Worm (Caenorhabditis elegans) whole organism, young adult: ENCODE results near the gene ZK512.2.
A peak's percentile ranks its signal among the peaks of the same experiment; 100 is the strongest.

Experiments
- B0019.2 ChIP-seq: fragments of 200-800 bp; sonication (Bioruptor generic); conservative IDR thresholded peaks from 2 replicates; pipeline ENCODE4 v1.3.6; 2022; ENCODE audit warnings: missing genetic modification reagents, missing genetic modification characterization, missing compliant biosample characterization
- B0336.3 ChIP-seq: fragments of 200-800 bp; sonication (Bioruptor generic); IDR thresholded peaks from 2 replicates; pipeline ENCODE4 v1.3.6; 2022; ENCODE audit warnings: missing genetic modification characterization, missing compliant biosample characterization
- D2030.7 ChIP-seq: fragments of 200-800 bp; sonication (Bioruptor generic); IDR thresholded peaks from 2 replicates; pipeline ENCODE4 v1.3.6; 2022; ENCODE audit warnings: missing genetic modification reagents, missing genetic modification characterization, missing compliant biosample characterization
- F37B4.10 ChIP-seq: fragments of 200-800 bp; sonication (Bioruptor generic); IDR thresholded peaks from 2 replicates; pipeline ENCODE4 v1.3.6; 2022; ENCODE audit warnings: missing genetic modification characterization, missing compliant biosample characterization
- F39B2.1 ChIP-seq: fragments of 200-800 bp; sonication (Bioruptor generic); IDR thresholded peaks from 2 replicates; pipeline ENCODE4 v1.3.6; 2022; ENCODE audit warnings: missing genetic modification reagents, missing genetic modification characterization, missing compliant biosample characterization
- F55B11.4 ChIP-seq: sonication (generic microtip); optimal IDR thresholded peaks from 2 replicates; lab custom pipeline; 2016; ENCODE audit warnings: missing compliant biosample characterization, missing genetic modification characterization, borderline replicate concordance; ENCODE audit not compliant: insufficient read depth
- K12H6.12 ChIP-seq: fragments of 200-800 bp; sonication (Bioruptor generic); optimal IDR thresholded peaks from 2 replicates; lab custom pipeline; 2018; ENCODE audit warnings: mild to moderate bottlenecking, missing genetic modification characterization, missing compliant biosample characterization
- akir-1 ChIP-seq: fragments of 200-800 bp; sonication (Bioruptor generic); optimal IDR thresholded peaks from 2 replicates; lab custom pipeline; 2018; ENCODE audit warnings: mild to moderate bottlenecking, missing genetic modification characterization, moderate library complexity, missing compliant biosample characterization
- cebp-1 ChIP-seq, 2 experiments: fragments of 200-800 bp in 1 of 2; sonication (Bioruptor generic) in 1 of 2; sonication (generic microtip) in 1 of 2; IDR thresholded peaks in 1 of 2; optimal IDR thresholded peaks in 1 of 2; 2 replicates each; pipeline versions ENCODE4 v1.3.6 to Lab custom; 2017 to 2022; ENCODE audit warnings: missing compliant biosample characterization in 2 of 2, missing genetic modification characterization in 2 of 2, mild to moderate bottlenecking in 1 of 2, missing genetic modification reagents in 1 of 2, moderate library complexity in 1 of 2
- ceh-100 ChIP-seq: fragments of 200-800 bp; sonication (Bioruptor generic); IDR thresholded peaks from 2 replicates; pipeline ENCODE4 v1.3.6; 2022; ENCODE audit warnings: missing genetic modification reagents, missing genetic modification characterization, missing compliant biosample characterization
- ceh-58 ChIP-seq: fragments of 200-800 bp; sonication (Bioruptor generic); IDR thresholded peaks from 2 replicates; pipeline ENCODE4 v1.3.6; 2022; ENCODE audit warnings: missing genetic modification characterization, missing compliant biosample characterization
- ceh-91 ChIP-seq: fragments of 200-800 bp; sonication (Bioruptor generic); IDR thresholded peaks from 2 replicates; pipeline ENCODE4 v1.3.6; 2022; ENCODE audit warnings: missing genetic modification reagents, missing genetic modification characterization, missing compliant biosample characterization
- efl-1 ChIP-seq: fragments of 150-350 bp; optimal IDR thresholded peaks from 2 replicates; lab custom pipeline; 2014; ENCODE audit warnings: missing biosample characterization, missing genetic modification reagents, missing genetic modification characterization
- egl-18 ChIP-seq: fragments of 200-800 bp; sonication (Bioruptor generic); IDR thresholded peaks from 2 replicates; pipeline ENCODE4 v1.3.6; 2022; ENCODE audit warnings: missing genetic modification reagents, missing genetic modification characterization, missing compliant biosample characterization
- egrh-3 ChIP-seq: fragments of 200-800 bp; sonication (Bioruptor generic); IDR thresholded peaks from 2 replicates; pipeline ENCODE4 v1.3.6; 2022; ENCODE audit warnings: missing genetic modification reagents, missing genetic modification characterization, missing compliant biosample characterization
- gei-17 ChIP-seq: fragments of 200-800 bp; sonication (Bioruptor generic); optimal IDR thresholded peaks from 2 replicates; lab custom pipeline; 2018; ENCODE audit warnings: mild to moderate bottlenecking, missing genetic modification characterization, missing compliant biosample characterization
- hlh-12 ChIP-seq: sonication (generic microtip); optimal IDR thresholded peaks from 2 replicates; lab custom pipeline; 2016; ENCODE audit warnings: missing genetic modification characterization, missing compliant biosample characterization
- let-607 ChIP-seq, 2 experiments: fragments of 200-800 bp in 1 of 2; sonication (Bioruptor generic) in 1 of 2; sonication (generic microtip) in 1 of 2; optimal IDR thresholded peaks; 2 replicates each; lab custom pipeline; 2016 to 2018; ENCODE audit warnings: mild to moderate bottlenecking in 2 of 2, missing compliant biosample characterization in 2 of 2, missing genetic modification characterization in 2 of 2, moderate library complexity in 2 of 2, missing genotype in 1 of 2
- lin-35 ChIP-seq, 3 experiments: fragments of 150-350 bp in 2 of 3; sonication (generic microtip) in 1 of 3; optimal IDR thresholded peaks; 2 replicates each; lab custom pipeline; 2014 to 2018; ENCODE audit warnings: missing biosample characterization in 3 of 3, missing genetic modification characterization in 3 of 3, missing genetic modification reagents in 3 of 3
- lin-54 ChIP-seq: fragments of 200-800 bp; sonication (Bioruptor generic); optimal IDR thresholded peaks from 2 replicates; lab custom pipeline; 2018; ENCODE audit warnings: mild to moderate bottlenecking, missing genetic modification characterization, missing compliant biosample characterization
- madf-3 ChIP-seq: fragments of 200-800 bp; sonication (Bioruptor generic); IDR thresholded peaks from 2 replicates; pipeline ENCODE4 v1.3.6; 2022; ENCODE audit warnings: missing genetic modification reagents, missing genetic modification characterization, missing compliant biosample characterization
- madf-6 ChIP-seq: fragments of 200-800 bp; sonication (Bioruptor generic); IDR thresholded peaks from 2 replicates; pipeline ENCODE4 v1.3.6; 2022; ENCODE audit warnings: missing genetic modification reagents, missing genetic modification characterization, missing compliant biosample characterization
- madf-8 ChIP-seq: fragments of 200-800 bp; sonication (Bioruptor generic); conservative IDR thresholded peaks from 2 replicates; pipeline ENCODE4 v1.3.6; 2022; ENCODE audit warnings: missing genetic modification reagents, missing genetic modification characterization, missing compliant biosample characterization
- mcd-1 ChIP-seq: fragments of 200-800 bp; sonication (Bioruptor generic); IDR thresholded peaks from 2 replicates; pipeline ENCODE4 v1.3.6; 2022; ENCODE audit warnings: missing genetic modification reagents, missing genetic modification characterization, missing compliant biosample characterization
- mel-28 ChIP-seq: sonication (generic microtip); optimal IDR thresholded peaks from 2 replicates; lab custom pipeline; 2016; ENCODE audit warnings: borderline replicate concordance, mild to moderate bottlenecking, missing genetic modification characterization, missing compliant biosample characterization
- nfya-1 ChIP-seq: sonication (generic microtip); optimal IDR thresholded peaks from 2 replicates; lab custom pipeline; 2017; ENCODE audit warnings: antibody characterized with exemption, missing compliant biosample characterization, missing genetic modification characterization, borderline replicate concordance; ENCODE audit not compliant: insufficient read depth
- rcor-1 ChIP-seq: fragments of 200-800 bp; sonication (Bioruptor generic); IDR thresholded peaks from 2 replicates; pipeline ENCODE4 v1.3.6; 2022; ENCODE audit warnings: missing genetic modification reagents, missing genetic modification characterization, missing compliant biosample characterization
- snpc-1.3 ChIP-seq: sonication (generic microtip); optimal IDR thresholded peaks from 2 replicates; lab custom pipeline; 2017; ENCODE audit warnings: missing genetic modification characterization, mild to moderate bottlenecking, missing compliant biosample characterization, antibody characterized with exemption, moderate library complexity, missing genotype, missing genetic modification reagents; ENCODE audit not compliant: insufficient read depth
- sptf-2 ChIP-seq: fragments of 200-800 bp; sonication (Bioruptor generic); optimal IDR thresholded peaks from 2 replicates; lab custom pipeline; 2018; ENCODE audit warnings: mild to moderate bottlenecking, missing genetic modification characterization, missing compliant biosample characterization
- tbp1 ChIP-seq: fragments of 200-800 bp; sonication (Bioruptor generic); optimal IDR thresholded peaks from 2 replicates; lab custom pipeline; 2018; ENCODE audit warnings: mild to moderate bottlenecking, missing genetic modification characterization, missing compliant biosample characterization
- xnd-1 ChIP-seq: sonication (generic microtip); optimal IDR thresholded peaks from 2 replicates; lab custom pipeline; 2016; ENCODE audit warnings: missing genotype, missing genetic modification reagents, missing genetic modification characterization, missing compliant biosample characterization
- ztf-28 ChIP-seq: fragments of 200-800 bp; sonication (Bioruptor generic); IDR thresholded peaks from 2 replicates; pipeline ENCODE4 v1.3.6; 2022; ENCODE audit warnings: missing genetic modification reagents, missing genetic modification characterization, missing compliant biosample characterization
- ztf-6 ChIP-seq: fragments of 200-800 bp; sonication (Bioruptor generic); IDR thresholded peaks from 2 replicates; pipeline ENCODE4 v1.3.6; 2022; ENCODE audit warnings: missing genetic modification reagents, missing genetic modification characterization, missing compliant biosample characterization

Gene ZK512.2

DNA sequence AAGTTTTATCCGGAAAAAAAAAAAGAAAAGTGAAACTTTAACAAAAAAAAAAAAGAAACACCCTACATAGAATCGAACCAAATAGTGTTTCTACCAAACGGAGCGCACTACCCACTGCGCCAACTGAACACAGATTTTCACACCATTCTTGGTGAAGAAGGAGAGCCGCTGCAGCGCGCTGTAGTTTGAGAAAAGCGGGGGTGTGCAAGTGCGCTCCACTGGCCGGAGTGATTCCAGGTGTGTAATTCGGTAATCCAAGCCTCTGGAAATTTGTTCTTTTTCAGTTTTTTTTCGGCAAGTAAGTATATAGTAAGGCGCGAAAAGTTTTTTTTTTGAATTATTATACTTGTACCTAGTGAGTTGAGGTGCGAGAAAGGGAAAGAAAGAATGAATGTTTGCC lies 33.7 kb downstream of the ZK512.2 start (continued):
- TF ChIP-seq B0019.2 (GFP tag; lab: Robert Waterston, UW) (peak; percentile 23; the same call in 1 of the 2 replicates), madf-8 (peak; percentile 29; the same call in 1 of the 2 replicates)

DNA sequence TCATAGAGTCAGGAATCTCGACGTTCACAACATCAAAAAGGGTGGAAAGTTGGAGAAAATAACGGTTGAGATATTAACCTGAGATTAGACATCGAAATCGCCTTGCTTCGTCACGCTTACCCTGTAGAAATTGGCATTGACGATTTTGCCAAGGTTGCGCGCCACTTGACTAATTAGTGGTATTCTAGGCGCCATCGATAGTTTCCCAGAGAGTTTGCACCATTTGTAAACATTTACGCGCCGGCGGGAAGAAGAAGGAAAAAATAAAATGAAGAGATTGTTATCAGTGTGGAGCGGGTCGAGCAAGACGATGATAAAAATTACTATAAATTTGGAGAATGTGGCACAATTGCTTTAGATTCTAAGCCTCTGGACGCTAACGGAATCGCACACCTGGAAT lies 34.3 kb downstream of the ZK512.2 start:
- no peak for TF ChIP-seq lin-54 (GFP tag; lab: Kevin White, UChicago)
- TF ChIP-seq rcor-1, result 0 out of 2 replicates have a peak, but pooled peaks have one; percentile 10
- TF ChIP-seq madf-3 (GFP tag; lab: Robert Waterston, UW), result no peak
- TF ChIP-seq tbp1 (GFP tag; lab: Kevin White, UChicago), result no peak
- TF ChIP-seq gei-17, result no peak
- TF ChIP-seq efl-1, result peak; percentile 62
- TF ChIP-seq cebp-1 (GFP tag; IDR thresholded peaks at IDR 0.05; lab: Robert Waterston, UW), result no peak
- TF ChIP-seq cebp-1 (tag; optimal IDR thresholded peaks at IDR 0.05; lab: Kevin White, UChicago), result no peak
- TF ChIP-seq hlh-12 (tag; lab: Kevin White, UChicago), result no peak
- no peak for TF ChIP-seq F39B2.1 (GFP tag; lab: Robert Waterston, UW)
- TF ChIP-seq mel-28 (tag; lab: Kevin White, UChicago), result no peak
- TF ChIP-seq ztf-28, result no peak
- no peak for TF ChIP-seq snpc-1.3 (tag; lab: Kevin White, UChicago)
- no peak for TF ChIP-seq sptf-2 (GFP tag; lab: Kevin White, UChicago)
- no peak for TF ChIP-seq let-607 (tag; optimal IDR thresholded peaks at IDR 0.05; lab: Kevin White, UChicago)
- no peak for TF ChIP-seq B0336.3 (GFP tag; lab: Robert Waterston, UW)
- TF ChIP-seq F37B4.10 (GFP tag; lab: Robert Waterston, UW), result no peak
- TF ChIP-seq akir-1 (GFP tag; lab: Kevin White, UChicago), result no peak
- no peak for TF ChIP-seq ztf-6
- no peak for TF ChIP-seq egrh-3 (GFP tag; lab: Robert Waterston, UW)
- TF ChIP-seq madf-8, result peak; percentile 4; the same call in 1 of the 2 replicates
- TF ChIP-seq D2030.7 (GFP tag; lab: Robert Waterston, UW), result no peak
- TF ChIP-seq ceh-100 (GFP tag; lab: Robert Waterston, UW), result no peak
- TF ChIP-seq egl-18 (GFP tag; lab: Robert Waterston, UW), result no peak
- no peak for TF ChIP-seq mcd-1 (GFP tag; lab: Robert Waterston, UW)
- TF ChIP-seq nfya-1 (tag; lab: Kevin White, UChicago), result no peak
- TF ChIP-seq ceh-58 (GFP tag; lab: Robert Waterston, UW), result no peak
- TF ChIP-seq xnd-1 (tag; lab: Kevin White, UChicago), result peak; percentile 42
- TF ChIP-seq F55B11.4 (tag; lab: Kevin White, UChicago), result no peak
- TF ChIP-seq madf-6 (GFP tag; lab: Robert Waterston, UW), result peak; percentile 77

DNA sequence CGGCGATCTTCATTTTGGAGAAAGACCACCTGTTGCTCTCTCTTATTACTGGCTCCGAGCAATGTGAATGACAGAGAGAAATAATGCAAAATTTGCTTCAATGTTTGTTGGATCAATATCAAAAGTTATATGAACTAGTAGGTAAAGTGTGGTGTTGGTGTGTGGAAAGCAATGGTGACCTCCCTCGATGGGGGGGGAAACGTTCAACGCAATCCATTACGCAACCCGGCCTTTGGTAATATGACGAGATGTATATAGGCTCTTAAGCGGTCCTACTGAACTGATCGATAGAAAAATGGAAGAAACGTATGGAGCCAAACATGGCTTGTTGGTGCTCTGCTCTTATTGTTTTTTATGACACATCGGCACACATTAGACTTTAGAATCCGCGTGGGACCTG lies 34.9 kb downstream of the ZK512.2 start:
- TF ChIP-seq lin-35 (GFP tag; optimal IDR thresholded peaks at IDR 0.05; lab: Kevin White, UChicago) (no peak), K12H6.12 (tag; lab: Kevin White, UChicago) (no peak), madf-8 (no peak)

- TF ChIP-seq madf-6 (GFP tag; lab: Robert Waterston, UW) (peak; percentile 8; the same call in 1 of the 2 replicates), ceh-91 (GFP tag; lab: Robert Waterston, UW) (no peak)
Measured at ce11 chrIII:9109172-9109571, 35.4 kb downstream of the ZK512.2 start, which contains the start of gene cya-1. TSS of gene cya-1 (minus strand) at chrIII:9109272.
